Worm (Caenorhabditis elegans): Measurements from ENCODE around the gene ZK930.2.

ZK930.2 gene

DNA sequence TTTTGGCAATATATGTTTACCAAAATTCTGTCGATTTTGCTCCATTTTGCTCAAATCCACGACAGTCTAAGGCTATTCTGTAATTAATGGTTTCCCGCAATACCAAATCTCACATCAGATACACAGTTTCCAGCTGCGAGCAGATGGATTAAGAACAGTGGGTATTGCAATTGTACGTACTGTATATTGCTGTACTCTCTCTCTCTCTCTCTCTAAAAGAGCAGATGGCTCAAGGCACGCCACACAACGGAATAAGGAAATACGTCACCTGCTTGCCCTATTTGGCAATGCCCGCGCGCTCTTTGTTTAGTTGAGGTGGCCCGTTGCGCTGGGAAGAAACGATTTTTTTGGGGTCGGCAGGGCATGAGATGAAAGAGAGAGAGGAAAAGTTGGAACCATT lies 2.6 kb downstream of the ZK930.2 start:
- peak in 1 of 2 experiments; percentile 62 for TF ChIP-seq ztf-11 (tag; optimal IDR thresholded peaks at IDR 0.05)
- TF ChIP-seq unc-62 (GFP tag; optimal IDR thresholded peaks at IDR 0.05), result no peak
- no peak for TF ChIP-seq zag-1 (tag; optimal IDR thresholded peaks at IDR 0.05)
- TF ChIP-seq C04F5.9 (tag; optimal IDR thresholded peaks at IDR 0.05), result no peak
- peak; percentile 72 for TF ChIP-seq nhr-85 (tag)
- TF ChIP-seq ceh-82 (tag; optimal IDR thresholded peaks at IDR 0.05), result no peak

DNA sequence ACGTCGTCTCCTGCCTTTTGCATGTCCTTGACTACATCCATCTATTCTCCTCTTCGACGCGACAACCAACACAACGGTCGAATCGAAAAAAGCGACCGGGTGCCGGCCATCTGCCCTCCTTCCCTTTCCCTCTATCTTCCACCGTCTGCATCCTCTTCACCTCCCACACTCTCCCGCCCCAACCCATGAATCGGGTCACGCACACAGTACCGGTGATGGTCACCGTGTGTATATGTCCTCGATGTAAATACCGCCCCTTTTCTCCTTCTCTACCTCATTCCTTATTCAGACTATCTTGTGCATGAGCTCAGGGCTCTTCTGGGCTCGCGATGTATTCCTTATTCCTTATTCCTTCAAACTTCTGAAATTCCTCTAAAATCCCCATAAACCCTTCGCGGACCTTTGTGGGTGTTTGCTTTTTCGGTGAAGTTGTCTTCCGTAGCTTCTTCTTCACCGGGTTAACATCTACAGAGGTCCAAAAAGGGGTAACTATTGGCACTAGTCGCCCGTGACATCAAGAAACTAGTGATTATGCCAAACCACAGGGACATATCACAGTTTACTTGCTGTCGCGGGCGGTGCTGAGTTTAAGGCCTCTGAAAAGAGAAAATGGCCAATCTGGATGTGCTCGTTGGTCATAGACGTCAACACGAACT lies 3.7 kb downstream of the ZK930.2 start:
- TF ChIP-seq ztf-4 (tag; optimal IDR thresholded peaks at IDR 0.05), result no peak
- TF ChIP-seq alr-1 (tag; optimal IDR thresholded peaks at IDR 0.05; ENCODE audit: borderline replicate concordance), result no peak
- no peak for TF ChIP-seq aha-1 (tag; optimal IDR thresholded peaks at IDR 0.05)
- peak in 1 of 2 experiments; percentile 30 for TF ChIP-seq lsy-2 (tag; optimal IDR thresholded peaks at IDR 0.05)
- peak; percentile 18 for TF ChIP-seq swsn-7 (tag; optimal IDR thresholded peaks at IDR 0.05)
- no peak for TF ChIP-seq unc-98 (GFP tag; IDR thresholded peaks at IDR 0.05)
- peak; percentile 2 for TF ChIP-seq tbx-2 (tag; optimal IDR thresholded peaks at IDR 0.05)
- peak; percentile 33 for TF ChIP-seq nhr-90 (tag; optimal IDR thresholded peaks at IDR 0.05; ENCODE audit: poor library complexity)
- no peak for TF ChIP-seq skn-1 (tag; optimal IDR thresholded peaks at IDR 0.05)
- TF ChIP-seq C04F5.9 (tag; optimal IDR thresholded peaks at IDR 0.05), result no peak
- no peak for TF ChIP-seq hlh-4 (tag; optimal IDR thresholded peaks at IDR 0.05)
- TF ChIP-seq unc-62 (GFP tag; optimal IDR thresholded peaks at IDR 0.05), result no peak
- no peak for TF ChIP-seq ceh-90 (tag; optimal IDR thresholded peaks at IDR 0.05)
- no peak for TF ChIP-seq egl-13 (tag; optimal IDR thresholded peaks at IDR 0.05)
- TF ChIP-seq egl-27 (tag; optimal IDR thresholded peaks at IDR 0.05), result no peak
- no peak for TF ChIP-seq efl-3 (GFP tag; optimal IDR thresholded peaks at IDR 0.05)
- TF ChIP-seq fkh-4 (tag; optimal IDR thresholded peaks at IDR 0.05; ENCODE audit: borderline replicate concordance), result no peak
- no peak for TF ChIP-seq C34B4.2 (tag; optimal IDR thresholded peaks at IDR 0.05)
- 0 out of 2 replicates have a peak, but pooled peaks have one; percentile 7 for TF ChIP-seq nhr-19 (GFP tag; conservative IDR thresholded peaks at IDR 0.05)
- TF ChIP-seq nhr-12 (tag; optimal IDR thresholded peaks at IDR 0.05), result no peak
- TF ChIP-seq nhr-71 (tag; optimal IDR thresholded peaks at IDR 0.05), result peak; percentile 18
- no peak for TF ChIP-seq efl-1 (optimal IDR thresholded peaks at IDR 0.05)
- peak in 1 of 2 experiments; percentile 92 for TF ChIP-seq efl-1 (GFP tag; optimal IDR thresholded peaks at IDR 0.05 in 1 of 2)
- TF ChIP-seq lin-39 (tag; optimal IDR thresholded peaks at IDR 0.05), result no peak
- TF ChIP-seq elt-2 (tag; optimal IDR thresholded peaks at IDR 0.05), result no peak
- no peak for TF ChIP-seq nhr-11 (tag; optimal IDR thresholded peaks at IDR 0.05)
- no peak for TF ChIP-seq nhr-76 (tag; optimal IDR thresholded peaks at IDR 0.05)
- no peak for TF ChIP-seq lin-13 (GFP tag; optimal IDR thresholded peaks at IDR 0.05)
- TF ChIP-seq isw-1 (GFP tag; IDR thresholded peaks at IDR 0.05), result no peak
- no peak for TF ChIP-seq dsc-1 (tag; optimal IDR thresholded peaks at IDR 0.05)
- peak in 1 of 2 experiments; percentile 50 for TF ChIP-seq ztf-11 (tag; optimal IDR thresholded peaks at IDR 0.05)
- no peak for TF ChIP-seq ceh-88 (GFP tag; IDR thresholded peaks at IDR 0.05)
- TF ChIP-seq jun-1 (tag; optimal IDR thresholded peaks at IDR 0.05), result no peak
- no peak for TF ChIP-seq ceh-63 (GFP tag; optimal IDR thresholded peaks at IDR 0.05)
- TF ChIP-seq lin-14 (GFP tag; optimal IDR thresholded peaks at IDR 0.05), result no peak
- peak in 2 of 3 experiments; percentile 10 to 13 for TF ChIP-seq dpl-1 (GFP tag; optimal IDR thresholded peaks at IDR 0.05)
- peak; percentile 54 for TF ChIP-seq nhr-20 (tag; optimal IDR thresholded peaks at IDR 0.05)
- TF ChIP-seq lin-15B (tag; optimal IDR thresholded peaks at IDR 0.05), result no peak
- no peak for TF ChIP-seq fos-1 (tag; optimal IDR thresholded peaks at IDR 0.05)
- no peak for TF ChIP-seq snpc-4 (tag; optimal IDR thresholded peaks at IDR 0.05)
- no peak for TF ChIP-seq pag-3 (tag; optimal IDR thresholded peaks at IDR 0.05; ENCODE audit: borderline replicate concordance, insufficient read depth)
- TF ChIP-seq rnt-1 (tag; optimal IDR thresholded peaks at IDR 0.05), result peak; percentile 24
- TF ChIP-seq ceh-82 (tag; optimal IDR thresholded peaks at IDR 0.05), result no peak
- TF ChIP-seq blmp-1 (tag; optimal IDR thresholded peaks at IDR 0.05), result peak; percentile 83
- TF ChIP-seq nhr-77 (tag; optimal IDR thresholded peaks at IDR 0.05), result no peak
- TF ChIP-seq sup-37 (GFP tag; optimal IDR thresholded peaks at IDR 0.05), result no peak
- no peak for TF ChIP-seq grh-1 (GFP tag; IDR thresholded peaks at IDR 0.05)
- TF ChIP-seq fkh-10 (GFP tag; optimal IDR thresholded peaks at IDR 0.05), result no peak

All from whole organism, L1 larva.